Fruit fly (Drosophila melanogaster): Measurements from ENCODE around the gene Ipp.

Gene Ipp

dm6 chr3R:13916546-13916945 is 42.0 kb upstream of the Ipp start:
- TF ChIP-seq CG9948 (tag; optimal IDR thresholded peaks at IDR 0.05) (peak; percentile 66), CG32121 (GFP tag; IDR thresholded peaks at IDR 0.05) (no peak), fd96Ca (GFP tag; IDR thresholded peaks at IDR 0.05) (no peak), CG4496 (GFP tag; IDR thresholded peaks at IDR 0.05) (no peak), CG13204 (GFP tag; optimal IDR thresholded peaks at IDR 0.05) (no peak), CG15710 (tag; optimal IDR thresholded peaks at IDR 0.05) (peak; percentile 74), Pif1A (GFP tag; optimal IDR thresholded peaks at IDR 0.05) (peak; percentile 15), gl (tag; optimal IDR thresholded peaks at IDR 0.05) (peak; percentile 35), CG17806 (tag; optimal IDR thresholded peaks at IDR 0.05) (peak; percentile 53), Pif1B (GFP tag; optimal IDR thresholded peaks at IDR 0.05) (no peak), CG10348 (GFP tag; IDR thresholded peaks at IDR 0.05) (no peak), EcR (GFP tag; optimal IDR thresholded peaks at IDR 0.05) (no peak), CG8301 (tag; optimal IDR thresholded peaks at IDR 0.05) (no peak), CG34367 (tag; optimal IDR thresholded peaks at IDR 0.05) (peak; percentile 63), rn (GFP tag; IDR thresholded peaks at IDR 0.05) (no peak), CG14655 (GFP tag; optimal IDR thresholded peaks at IDR 0.05) (peak; percentile 30), Ets98B (GFP tag; IDR thresholded peaks at IDR 0.05) (no peak), CG8159 (tag; optimal IDR thresholded peaks at IDR 0.05) (peak; percentile 77), D1 (tag; optimal IDR thresholded peaks at IDR 0.05) (no peak), CG12605 (GFP tag; IDR thresholded peaks at IDR 0.05) (no peak), Snoo (tag; optimal IDR thresholded peaks at IDR 0.05) (no peak)

DNA sequence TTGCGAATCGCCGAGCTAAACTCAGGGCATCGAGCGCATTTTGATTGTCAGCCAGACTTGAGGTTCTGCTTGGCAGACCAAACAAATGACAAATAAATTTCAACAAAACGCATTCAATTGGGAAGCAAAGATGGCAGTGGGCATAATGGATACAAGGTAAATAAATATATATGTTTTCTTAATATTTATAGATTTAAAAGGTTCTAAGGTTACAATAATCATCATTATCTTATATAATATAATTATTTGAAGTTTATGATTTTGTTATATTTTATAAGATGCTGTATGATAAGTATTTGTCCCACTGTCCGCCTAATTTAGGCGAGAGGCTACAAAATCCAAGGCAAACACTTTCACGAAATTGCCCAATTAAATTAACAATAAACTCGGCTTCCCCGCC is 40.5 kb upstream of the Ipp start:
- TF ChIP-seq CG13204 (GFP tag; optimal IDR thresholded peaks at IDR 0.05) (no peak), Pif1A (GFP tag; optimal IDR thresholded peaks at IDR 0.05) (no peak), rn (GFP tag; IDR thresholded peaks at IDR 0.05) (no peak), CG12605 (GFP tag; IDR thresholded peaks at IDR 0.05) (no peak), CG32121 (GFP tag; IDR thresholded peaks at IDR 0.05) (no peak), Ets98B (GFP tag; IDR thresholded peaks at IDR 0.05) (no peak), CG15710 (tag; optimal IDR thresholded peaks at IDR 0.05) (peak; percentile 42), EcR (GFP tag; optimal IDR thresholded peaks at IDR 0.05) (no peak), Snoo (tag; optimal IDR thresholded peaks at IDR 0.05) (no peak), CG9948 (tag; optimal IDR thresholded peaks at IDR 0.05) (peak; percentile 26), gl (tag; optimal IDR thresholded peaks at IDR 0.05) (no peak), CG10348 (GFP tag; IDR thresholded peaks at IDR 0.05) (no peak), CG17806 (tag; optimal IDR thresholded peaks at IDR 0.05) (peak; percentile 28), CG34367 (tag; optimal IDR thresholded peaks at IDR 0.05) (peak; percentile 31), CG8301 (tag; optimal IDR thresholded peaks at IDR 0.05) (no peak), Pif1B (GFP tag; optimal IDR thresholded peaks at IDR 0.05) (no peak), CG4496 (GFP tag; IDR thresholded peaks at IDR 0.05) (no peak), fd96Ca (GFP tag; IDR thresholded peaks at IDR 0.05) (no peak), D1 (tag; optimal IDR thresholded peaks at IDR 0.05) (no peak), CG14655 (GFP tag; optimal IDR thresholded peaks at IDR 0.05) (peak; percentile 29), CG8159 (tag; optimal IDR thresholded peaks at IDR 0.05) (peak; percentile 51)

DNA sequence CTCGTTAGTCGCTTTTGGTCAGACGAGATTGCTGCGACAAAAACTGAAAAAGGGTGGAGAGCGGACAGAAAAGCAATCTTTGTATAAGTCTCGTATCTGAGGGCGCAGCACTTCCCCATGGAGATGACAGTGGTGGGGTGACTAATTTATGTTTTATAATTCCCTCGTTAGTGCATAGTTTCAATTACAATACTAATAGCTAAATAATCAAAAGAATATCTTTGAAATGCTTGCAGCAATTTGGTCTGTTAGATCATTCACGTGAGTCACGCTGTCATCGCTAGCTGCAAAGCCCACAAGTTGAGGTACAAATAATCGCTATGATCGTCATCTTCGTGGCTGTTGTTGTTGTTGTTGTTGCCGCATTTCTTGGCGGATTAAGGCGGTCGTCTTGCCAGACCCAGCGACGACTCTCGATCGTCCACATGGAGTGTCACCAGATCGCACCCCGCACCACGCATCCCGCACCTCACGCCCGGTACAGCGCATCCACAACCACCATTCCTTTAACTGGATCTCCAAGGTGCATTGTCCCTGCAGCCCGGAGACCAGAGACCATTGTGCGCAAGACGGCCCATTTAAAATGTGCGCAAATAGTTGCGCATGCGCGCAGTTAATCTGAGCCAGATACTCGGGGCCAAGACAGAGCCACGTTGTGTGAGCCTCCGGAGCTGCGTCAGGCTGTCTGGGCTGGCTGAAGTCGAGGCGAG is 36.6 kb upstream of the Ipp start:
- peak; percentile 90 for TF ChIP-seq CG8159 (tag; optimal IDR thresholded peaks at IDR 0.05)
- peak; percentile 69 for TF ChIP-seq Snoo (tag; optimal IDR thresholded peaks at IDR 0.05)
- peak; percentile 76 for TF ChIP-seq CG34367 (tag; optimal IDR thresholded peaks at IDR 0.05)
- no peak for TF ChIP-seq CG10348 (GFP tag; IDR thresholded peaks at IDR 0.05)
- peak; percentile 44; the same call in 1 of the 2 replicates for TF ChIP-seq CG12605 (GFP tag; IDR thresholded peaks at IDR 0.05)
- TF ChIP-seq CG15710 (tag; optimal IDR thresholded peaks at IDR 0.05) = peak; percentile 85
- no peak for TF ChIP-seq rn (GFP tag; IDR thresholded peaks at IDR 0.05)
- TF ChIP-seq CG13204 (GFP tag; optimal IDR thresholded peaks at IDR 0.05) = peak; percentile 66
- peak; percentile 54; the same call in 1 of the 2 replicates for TF ChIP-seq Ets98B (GFP tag; IDR thresholded peaks at IDR 0.05)
- TF ChIP-seq Pif1A (GFP tag; optimal IDR thresholded peaks at IDR 0.05) = peak; percentile 47
- TF ChIP-seq gl (tag; optimal IDR thresholded peaks at IDR 0.05) = peak; percentile 83
- TF ChIP-seq CG9948 (tag; optimal IDR thresholded peaks at IDR 0.05) = peak; percentile 73
- peak; percentile 84 for TF ChIP-seq fd96Ca (GFP tag; IDR thresholded peaks at IDR 0.05)
- TF ChIP-seq CG8301 (tag; optimal IDR thresholded peaks at IDR 0.05) = peak; percentile 73
- peak; percentile 4 for TF ChIP-seq D1 (tag; optimal IDR thresholded peaks at IDR 0.05)
- TF ChIP-seq CG14655 (GFP tag; optimal IDR thresholded peaks at IDR 0.05) = peak; percentile 82
- TF ChIP-seq CG17806 (tag; optimal IDR thresholded peaks at IDR 0.05) = peak; percentile 88
- TF ChIP-seq Pif1B (GFP tag; optimal IDR thresholded peaks at IDR 0.05) = peak; percentile 74
- TF ChIP-seq CG4496 (GFP tag; IDR thresholded peaks at IDR 0.05) = peak; percentile 71
- no peak for TF ChIP-seq CG32121 (GFP tag; IDR thresholded peaks at IDR 0.05)
- TF ChIP-seq EcR (GFP tag; optimal IDR thresholded peaks at IDR 0.05) = peak; percentile 91

- TF ChIP-seq Pif1B (GFP tag; optimal IDR thresholded peaks at IDR 0.05) (no peak), Ets98B (GFP tag; IDR thresholded peaks at IDR 0.05) (no peak), CG4496 (GFP tag; IDR thresholded peaks at IDR 0.05) (no peak), rn (GFP tag; IDR thresholded peaks at IDR 0.05) (no peak), CG34367 (tag; optimal IDR thresholded peaks at IDR 0.05) (no peak), EcR (GFP tag; optimal IDR thresholded peaks at IDR 0.05) (no peak), fd96Ca (GFP tag; IDR thresholded peaks at IDR 0.05) (no peak), CG8301 (tag; optimal IDR thresholded peaks at IDR 0.05) (no peak), CG14655 (GFP tag; optimal IDR thresholded peaks at IDR 0.05) (no peak)
Observed at dm6 chr3R:13923626-13924025, 35.0 kb upstream of the Ipp start.

DNA sequence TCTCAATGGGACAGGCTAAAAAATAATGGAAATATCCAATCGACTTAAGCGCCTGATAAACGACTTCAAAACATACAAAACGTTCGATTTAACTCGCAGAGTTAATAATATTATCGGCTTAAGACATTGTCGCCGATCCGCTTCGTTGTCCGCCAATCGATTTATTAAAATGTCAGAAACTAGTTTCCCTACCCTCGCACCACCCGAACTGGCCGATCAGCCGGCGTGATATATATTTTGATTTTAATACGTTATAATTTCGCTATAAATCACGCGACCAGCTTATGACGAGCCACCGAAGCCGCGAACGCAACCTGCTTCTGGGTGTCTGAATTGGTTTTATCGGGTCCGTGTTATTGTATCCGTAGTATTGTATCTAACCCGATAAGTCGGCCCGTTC is 31.0 kb upstream of the Ipp start:
- no peak for TF ChIP-seq CG17806 (tag; optimal IDR thresholded peaks at IDR 0.05)
- TF ChIP-seq CG14655 (GFP tag; optimal IDR thresholded peaks at IDR 0.05) = no peak
- TF ChIP-seq CG32121 (GFP tag; IDR thresholded peaks at IDR 0.05) = no peak
- no peak for TF ChIP-seq CG4496 (GFP tag; IDR thresholded peaks at IDR 0.05)
- TF ChIP-seq CG12605 (GFP tag; IDR thresholded peaks at IDR 0.05) = no peak
- no peak for TF ChIP-seq CG13204 (GFP tag; optimal IDR thresholded peaks at IDR 0.05)
- TF ChIP-seq Pif1A (GFP tag; optimal IDR thresholded peaks at IDR 0.05) = no peak
- no peak for TF ChIP-seq Ets98B (GFP tag; IDR thresholded peaks at IDR 0.05)
- TF ChIP-seq fd96Ca (GFP tag; IDR thresholded peaks at IDR 0.05) = no peak
- no peak for TF ChIP-seq CG15710 (tag; optimal IDR thresholded peaks at IDR 0.05)
- no peak for TF ChIP-seq rn (GFP tag; IDR thresholded peaks at IDR 0.05)
- no peak for TF ChIP-seq CG9948 (tag; optimal IDR thresholded peaks at IDR 0.05)
- no peak for TF ChIP-seq EcR (GFP tag; optimal IDR thresholded peaks at IDR 0.05)
- no peak for TF ChIP-seq Pif1B (GFP tag; optimal IDR thresholded peaks at IDR 0.05)

Data from whole organism, pupa.